Fruit fly (Drosophila melanogaster): ENCODE data around the gene I-3.

Gene I-3

dm6 chrX:20882526-20882925, at the start of gene I-3:
I-3 (minus strand) TSS chrX:20882626.
- TF ChIP-seq OdsH (GFP tag; optimal IDR thresholded peaks at IDR 0.05), result no peak
- TF ChIP-seq Ets96B (tag; optimal IDR thresholded peaks at IDR 0.05), result no peak
- no peak for TF ChIP-seq CG8319 (GFP tag; optimal IDR thresholded peaks at IDR 0.05)
- no peak for TF ChIP-seq net (GFP tag; optimal IDR thresholded peaks at IDR 0.05)
- no peak for TF ChIP-seq CG8632 (GFP tag; optimal IDR thresholded peaks at IDR 0.05)
- no peak for TF ChIP-seq CG31627 (GFP tag; optimal IDR thresholded peaks at IDR 0.05)
- no peak for TF ChIP-seq fd59A (GFP tag; optimal IDR thresholded peaks at IDR 0.05)
- TF ChIP-seq lz (GFP tag; optimal IDR thresholded peaks at IDR 0.05), result no peak
- TF ChIP-seq fd85E (GFP tag; optimal IDR thresholded peaks at IDR 0.05), result no peak
- TF ChIP-seq Smox (GFP tag; optimal IDR thresholded peaks at IDR 0.05), result no peak
- TF ChIP-seq spab (GFP tag; optimal IDR thresholded peaks at IDR 0.05), result no peak
- TF ChIP-seq Eip78C (GFP tag), result no peak
- no peak for TF ChIP-seq fkh (GFP tag; optimal IDR thresholded peaks at IDR 0.05)
- no peak for TF ChIP-seq Gug (GFP tag; IDR thresholded peaks at IDR 0.05)
- TF ChIP-seq dac (GFP tag; optimal IDR thresholded peaks at IDR 0.05), result no peak
- no peak for TF ChIP-seq CG11294 (GFP tag; IDR thresholded peaks at IDR 0.05)
- no peak for TF ChIP-seq achi (GFP tag; optimal IDR thresholded peaks at IDR 0.05)

dm6 chrX:20926950-20927349, 44.5 kb upstream of the I-3 start, which contains the start of gene shakB:
shakB (minus strand) TSS chrX:20927050.
- TF ChIP-seq topi (GFP tag; optimal IDR thresholded peaks at IDR 0.05), result no peak
- no peak for TF ChIP-seq achi (GFP tag; optimal IDR thresholded peaks at IDR 0.05)
- no peak for TF ChIP-seq cyc (GFP tag; optimal IDR thresholded peaks at IDR 0.05)
- no peak for TF ChIP-seq eg (GFP tag; IDR thresholded peaks at IDR 0.05)
- TF ChIP-seq CG6276 (GFP tag; optimal IDR thresholded peaks at IDR 0.05), result no peak
- no peak for TF ChIP-seq CG6854 (GFP tag; optimal IDR thresholded peaks at IDR 0.05)
- TF ChIP-seq pdm3 (GFP tag; optimal IDR thresholded peaks at IDR 0.05), result no peak
- TF ChIP-seq CG31627 (GFP tag; optimal IDR thresholded peaks at IDR 0.05), result no peak
- no peak for TF ChIP-seq CG32006 (GFP tag; optimal IDR thresholded peaks at IDR 0.05)
- TF ChIP-seq vri (GFP tag; optimal IDR thresholded peaks at IDR 0.05), result no peak
- no peak for TF ChIP-seq CG8632 (GFP tag; optimal IDR thresholded peaks at IDR 0.05)
- no peak for TF ChIP-seq CG4318 (GFP tag; optimal IDR thresholded peaks at IDR 0.05)
- TF ChIP-seq CG1621 (tag; optimal IDR thresholded peaks at IDR 0.05), result no peak
- TF ChIP-seq Hr38 (GFP tag; optimal IDR thresholded peaks at IDR 0.05), result no peak
- TF ChIP-seq CG10631 (GFP tag; optimal IDR thresholded peaks at IDR 0.05), result no peak
- TF ChIP-seq Sox15 (GFP tag; optimal IDR thresholded peaks at IDR 0.05), result no peak

dm6 chrX:20925858-20926257, 43.4 kb upstream of the I-3 start:
- TF ChIP-seq pdm3 (GFP tag; optimal IDR thresholded peaks at IDR 0.05) (no peak), Sox15 (GFP tag; optimal IDR thresholded peaks at IDR 0.05) (no peak), Gug (GFP tag; IDR thresholded peaks at IDR 0.05) (no peak), achi (GFP tag; optimal IDR thresholded peaks at IDR 0.05) (no peak), CG6276 (GFP tag; optimal IDR thresholded peaks at IDR 0.05) (no peak), CG3919 (GFP tag; optimal IDR thresholded peaks at IDR 0.05) (no peak), lz (GFP tag; optimal IDR thresholded peaks at IDR 0.05) (no peak), CG7368 (GFP tag; optimal IDR thresholded peaks at IDR 0.05) (no peak), CG8319 (GFP tag; optimal IDR thresholded peaks at IDR 0.05) (no peak), CG32006 (GFP tag; optimal IDR thresholded peaks at IDR 0.05) (no peak), CG15336 (GFP tag; IDR thresholded peaks at IDR 0.05) (no peak)

- no peak for TF ChIP-seq net (GFP tag; optimal IDR thresholded peaks at IDR 0.05)
- TF ChIP-seq CG16779 (tag; optimal IDR thresholded peaks at IDR 0.05), result no peak
- no peak for TF ChIP-seq dsx (GFP tag; optimal IDR thresholded peaks at IDR 0.05; ENCODE audit: poor library complexity, severe bottlenecking)
- no peak for TF ChIP-seq topi (GFP tag; optimal IDR thresholded peaks at IDR 0.05)
- TF ChIP-seq Met (GFP tag; optimal IDR thresholded peaks at IDR 0.05), result no peak
- TF ChIP-seq CG10669 (GFP tag; optimal IDR thresholded peaks at IDR 0.05), result no peak
- no peak for TF ChIP-seq CG32006 (GFP tag; optimal IDR thresholded peaks at IDR 0.05)
- no peak for TF ChIP-seq Eip78C (GFP tag)
- no peak for TF ChIP-seq Sox15 (GFP tag; optimal IDR thresholded peaks at IDR 0.05)
- no peak for TF ChIP-seq Eip93F (GFP tag; optimal IDR thresholded peaks at IDR 0.05)
These were observed 42.5 kb upstream of the I-3 start for dm6 chrX:20924951-20925350.
